Worm (Caenorhabditis elegans): Measurements from ENCODE around the gene ced-5.

The ced-5 gene

DNA sequence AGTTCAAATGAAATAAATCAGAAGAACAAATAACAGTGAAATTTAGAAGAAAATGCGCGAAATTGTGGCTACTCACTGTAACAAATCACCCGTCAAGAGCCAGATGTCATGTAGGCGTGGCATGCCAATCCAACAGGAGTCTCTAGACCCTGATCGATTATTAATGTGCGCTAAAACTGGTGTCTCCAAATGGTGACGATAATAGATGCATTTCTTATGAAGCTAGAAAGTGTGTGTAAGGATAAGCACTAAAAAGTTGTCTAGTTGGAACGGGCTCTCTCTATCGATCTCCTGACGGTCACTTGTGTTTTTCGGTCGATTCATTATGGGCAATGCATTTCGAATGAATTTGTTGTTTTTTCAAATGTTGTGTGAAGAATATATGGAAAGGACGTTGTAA is 22.1 kb upstream of the ced-5 start, which contains the start of gene mec-3:
mec-3 (minus strand) TSS at position 101 of the 400 bp plus-strand sequence.
- TF ChIP-seq ref-1 (GFP tag; conservative IDR thresholded peaks at IDR 0.05), result no peak
- TF ChIP-seq tab-1 (GFP tag; IDR thresholded peaks at IDR 0.05), result no peak
- no peak for TF ChIP-seq klf-2 (GFP tag; conservative IDR thresholded peaks at IDR 0.05)
- no peak for TF ChIP-seq ztf-29 (GFP tag; IDR thresholded peaks at IDR 0.05)
- TF ChIP-seq ztf-23 (GFP tag; IDR thresholded peaks at IDR 0.05), result no peak
- TF ChIP-seq flt-1 (GFP tag; IDR thresholded peaks at IDR 0.05), result no peak
- no peak for TF ChIP-seq cog-1 (tag; optimal IDR thresholded peaks at IDR 0.05)
- TF ChIP-seq med-1 (GFP tag; optimal IDR thresholded peaks at IDR 0.05; ENCODE audit: insufficient read depth), result no peak
- no peak for TF ChIP-seq T22C8.4 (GFP tag; IDR thresholded peaks at IDR 0.05)

DNA sequence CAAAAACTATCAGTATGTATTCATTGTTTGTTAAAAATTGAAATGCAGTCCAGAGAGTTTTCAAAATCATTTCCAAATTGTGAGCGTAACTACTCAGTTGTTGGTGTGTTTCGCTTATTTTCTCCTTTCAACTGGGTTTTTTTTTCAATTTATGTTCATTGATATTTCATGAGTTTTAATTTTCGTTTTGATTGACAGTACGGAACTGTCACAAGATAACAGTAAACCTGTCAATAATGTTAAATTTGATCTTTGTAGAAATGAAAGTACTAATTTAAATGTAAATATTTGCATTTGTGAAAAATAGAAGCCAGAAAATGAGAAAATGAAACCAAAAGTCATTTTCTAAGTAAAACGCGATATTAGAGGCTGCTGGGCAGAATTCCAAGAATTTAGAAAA is 21.3 kb upstream of the ced-5 start:
- no peak for TF ChIP-seq tab-1 (GFP tag; IDR thresholded peaks at IDR 0.05)

DNA sequence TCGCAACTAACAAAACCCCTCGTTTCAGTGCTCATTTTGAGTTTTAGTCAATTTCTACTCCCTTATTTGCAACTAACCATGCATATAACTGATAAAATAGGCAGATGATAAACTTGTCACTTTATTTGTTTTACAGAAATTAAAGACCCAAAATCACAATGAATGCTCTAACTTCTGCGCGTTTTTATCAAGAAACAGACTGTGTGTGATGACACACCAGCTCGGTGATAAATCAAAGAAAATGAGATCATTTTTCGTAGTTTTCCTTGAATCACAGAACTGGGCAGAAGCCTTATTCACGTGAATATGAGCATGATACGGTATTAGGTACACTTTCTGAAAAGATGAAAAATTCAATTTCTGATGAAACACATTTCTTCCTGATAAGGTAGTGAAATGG is 20.8 kb upstream of the ced-5 start:
- no peak for TF ChIP-seq ref-1 (GFP tag; conservative IDR thresholded peaks at IDR 0.05)
- TF ChIP-seq ztf-29 (GFP tag; IDR thresholded peaks at IDR 0.05), result no peak
- TF ChIP-seq T22C8.4 (GFP tag; IDR thresholded peaks at IDR 0.05), result no peak
- TF ChIP-seq flt-1 (GFP tag; IDR thresholded peaks at IDR 0.05), result no peak
- no peak for TF ChIP-seq ztf-23 (GFP tag; IDR thresholded peaks at IDR 0.05)
- TF ChIP-seq tab-1 (GFP tag; IDR thresholded peaks at IDR 0.05), result no peak
- TF ChIP-seq cog-1 (tag; optimal IDR thresholded peaks at IDR 0.05), result no peak
- no peak for TF ChIP-seq med-1 (GFP tag; optimal IDR thresholded peaks at IDR 0.05; ENCODE audit: insufficient read depth)
- no peak for TF ChIP-seq klf-2 (GFP tag; conservative IDR thresholded peaks at IDR 0.05)

DNA sequence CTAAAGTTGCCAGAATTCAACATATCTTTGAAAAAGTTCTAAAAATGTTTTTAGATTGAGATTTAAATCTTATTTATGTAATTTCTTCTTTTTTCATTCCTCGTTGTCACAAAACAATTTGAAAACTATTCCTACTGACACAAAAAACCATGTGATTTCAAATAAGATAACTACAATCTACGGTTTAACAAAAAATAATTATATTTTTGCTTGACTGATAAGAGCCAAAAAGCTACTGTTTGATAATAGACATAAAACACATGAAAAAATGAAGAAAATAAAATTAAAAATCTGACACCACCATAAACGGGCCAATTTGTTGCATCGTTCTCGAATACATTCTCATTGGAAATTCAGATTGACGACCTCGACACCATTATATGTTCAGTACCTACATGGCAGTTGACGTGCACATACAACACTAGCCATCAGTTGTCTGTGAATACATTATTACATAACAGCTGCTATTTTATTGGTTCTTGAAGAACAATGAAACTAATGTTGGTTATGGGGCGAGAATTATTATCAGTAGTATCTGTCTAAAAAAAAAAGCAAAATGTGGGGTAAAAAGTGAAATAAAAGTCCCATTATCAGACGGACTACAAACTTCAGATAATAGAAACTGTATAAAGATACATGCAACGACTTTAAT is 19.8 kb upstream of the ced-5 start, which contains the start of gene ugt-43:
ugt-43 (plus strand) TSS at position 602 of the 652 bp plus-strand sequence.
- no peak for TF ChIP-seq cog-1 (tag; optimal IDR thresholded peaks at IDR 0.05)
- no peak for TF ChIP-seq flt-1 (GFP tag; IDR thresholded peaks at IDR 0.05)

DNA sequence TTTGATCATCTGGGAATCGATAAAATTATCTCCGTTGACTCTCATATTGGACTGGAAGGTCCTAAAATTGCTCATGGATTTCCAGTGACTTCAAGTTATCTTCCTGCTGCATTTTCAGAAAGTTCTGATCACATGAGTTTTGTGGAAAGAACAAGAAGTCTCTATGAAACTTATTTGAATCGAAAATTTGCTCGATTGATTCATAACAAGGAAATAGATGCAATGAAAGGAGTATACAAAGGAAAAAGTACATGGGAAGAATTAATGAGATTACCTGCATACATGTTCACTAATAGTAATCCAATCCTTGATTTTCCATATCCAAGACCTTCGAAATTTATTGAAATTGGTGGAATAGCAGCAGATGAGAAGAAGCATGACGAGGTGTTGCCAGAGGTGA is 18.1 kb upstream of the ced-5 start:
- TF ChIP-seq cog-1 (tag; optimal IDR thresholded peaks at IDR 0.05) (no peak), ztf-23 (GFP tag; IDR thresholded peaks at IDR 0.05) (no peak), T22C8.4 (GFP tag; IDR thresholded peaks at IDR 0.05) (no peak), klf-2 (GFP tag; conservative IDR thresholded peaks at IDR 0.05) (no peak), ref-1 (GFP tag; conservative IDR thresholded peaks at IDR 0.05) (no peak), tab-1 (GFP tag; IDR thresholded peaks at IDR 0.05) (no peak), med-1 (GFP tag; optimal IDR thresholded peaks at IDR 0.05; ENCODE audit: insufficient read depth) (no peak), ztf-29 (GFP tag; IDR thresholded peaks at IDR 0.05) (no peak), flt-1 (GFP tag; IDR thresholded peaks at IDR 0.05) (no peak)

DNA sequence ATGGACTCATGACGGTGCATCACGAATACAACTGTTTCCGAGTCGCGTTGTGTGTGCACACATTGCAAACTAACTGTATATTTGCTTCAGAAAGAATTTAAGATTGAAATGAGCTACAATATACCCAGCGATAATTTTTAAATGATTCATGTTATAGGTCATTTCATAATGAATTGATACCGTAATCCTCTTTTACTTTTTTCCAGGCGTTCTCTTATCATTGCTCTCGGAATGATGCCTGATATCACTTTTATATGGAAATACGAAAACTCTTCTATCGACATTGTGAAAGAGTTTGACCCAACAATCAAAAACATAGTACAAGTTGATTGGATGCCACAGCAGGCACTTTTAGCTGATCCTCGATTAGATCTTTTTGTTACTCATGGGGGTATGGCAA is 17.5 kb upstream of the ced-5 start:
- TF ChIP-seq ztf-23 (GFP tag; IDR thresholded peaks at IDR 0.05) (no peak), T22C8.4 (GFP tag; IDR thresholded peaks at IDR 0.05) (no peak), tab-1 (GFP tag; IDR thresholded peaks at IDR 0.05) (no peak), ztf-29 (GFP tag; IDR thresholded peaks at IDR 0.05) (no peak), klf-2 (GFP tag; conservative IDR thresholded peaks at IDR 0.05) (no peak)

DNA sequence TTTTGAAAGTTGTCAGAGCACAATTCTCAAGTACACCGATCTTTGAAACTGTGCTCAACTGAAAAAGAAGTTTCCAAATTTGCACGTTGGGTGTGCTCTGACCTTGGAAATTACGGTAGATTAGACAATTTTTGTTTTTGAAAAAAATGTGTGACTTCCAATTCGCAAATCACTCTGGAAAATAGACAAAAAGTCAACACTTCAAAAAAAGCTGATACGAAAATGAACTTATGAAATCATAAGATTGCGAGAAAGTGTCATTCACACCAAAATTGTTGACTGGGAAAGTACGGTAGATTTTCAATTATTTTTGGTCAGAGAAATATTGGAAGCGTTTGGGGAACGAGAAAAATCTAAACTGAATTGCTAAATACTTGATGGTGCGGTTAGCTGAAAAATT is 16.6 kb upstream of the ced-5 start:
- TF ChIP-seq cog-1 (tag; optimal IDR thresholded peaks at IDR 0.05), result no peak
- no peak for TF ChIP-seq ztf-29 (GFP tag; IDR thresholded peaks at IDR 0.05)
- no peak for TF ChIP-seq T22C8.4 (GFP tag; IDR thresholded peaks at IDR 0.05)
- no peak for TF ChIP-seq tab-1 (GFP tag; IDR thresholded peaks at IDR 0.05)
- no peak for TF ChIP-seq flt-1 (GFP tag; IDR thresholded peaks at IDR 0.05)
- no peak for TF ChIP-seq ztf-23 (GFP tag; IDR thresholded peaks at IDR 0.05)
- no peak for TF ChIP-seq klf-2 (GFP tag; conservative IDR thresholded peaks at IDR 0.05)
- TF ChIP-seq med-1 (GFP tag; optimal IDR thresholded peaks at IDR 0.05; ENCODE audit: insufficient read depth), result no peak
- TF ChIP-seq ref-1 (GFP tag; conservative IDR thresholded peaks at IDR 0.05), result no peak

DNA sequence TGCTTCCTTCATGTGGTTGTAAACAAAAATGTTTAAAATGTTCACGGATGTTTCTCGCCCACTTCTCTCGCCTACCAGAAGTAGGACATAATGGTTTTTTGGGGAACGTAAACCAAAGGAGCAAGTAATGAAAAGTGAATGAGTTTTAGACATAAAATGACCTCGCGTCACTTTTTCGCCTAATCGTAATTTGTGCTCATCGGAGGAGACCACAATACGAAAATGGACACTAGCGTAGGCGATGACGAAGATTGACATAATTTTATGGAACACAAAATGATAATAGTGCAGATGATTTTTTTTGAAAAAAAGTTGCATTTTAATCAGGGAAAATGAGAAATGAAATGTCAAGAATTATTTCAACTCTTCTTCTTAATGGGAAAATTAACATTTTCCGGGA is 15.2 kb upstream of the ced-5 start:
- TF ChIP-seq ref-1 (GFP tag; conservative IDR thresholded peaks at IDR 0.05) (no peak), tab-1 (GFP tag; IDR thresholded peaks at IDR 0.05) (no peak), med-1 (GFP tag; optimal IDR thresholded peaks at IDR 0.05; ENCODE audit: insufficient read depth) (no peak), cog-1 (tag; optimal IDR thresholded peaks at IDR 0.05) (no peak), flt-1 (GFP tag; IDR thresholded peaks at IDR 0.05) (no peak), ztf-23 (GFP tag; IDR thresholded peaks at IDR 0.05) (no peak), klf-2 (GFP tag; conservative IDR thresholded peaks at IDR 0.05) (no peak), T22C8.4 (GFP tag; IDR thresholded peaks at IDR 0.05) (no peak), ztf-29 (GFP tag; IDR thresholded peaks at IDR 0.05) (no peak)

DNA sequence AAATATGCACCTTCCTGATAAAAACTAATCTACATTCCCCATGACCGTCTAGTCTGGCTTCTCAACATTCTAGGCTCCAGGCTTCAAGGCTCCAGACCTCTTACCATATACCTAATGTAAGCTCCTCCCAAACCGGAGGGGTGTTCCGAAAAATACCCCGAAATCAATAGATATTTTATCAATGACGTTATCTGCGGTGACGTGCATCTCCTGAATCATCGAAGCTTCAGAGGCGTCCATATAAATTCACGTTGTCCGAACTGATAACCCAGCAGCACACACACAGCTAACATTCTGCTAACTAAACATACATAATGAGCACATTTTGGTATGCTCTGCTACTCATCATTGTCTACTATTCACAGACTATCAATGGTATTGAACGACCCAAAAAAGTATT is 14.4 kb upstream of the ced-5 start, which contains the start of gene ugt-44:
ugt-44 (plus strand) TSS at position 248 of the 400 bp plus-strand sequence.
- no peak for TF ChIP-seq T22C8.4 (GFP tag; IDR thresholded peaks at IDR 0.05)
- no peak for TF ChIP-seq klf-2 (GFP tag; conservative IDR thresholded peaks at IDR 0.05)
- TF ChIP-seq tab-1 (GFP tag; IDR thresholded peaks at IDR 0.05), result no peak
- TF ChIP-seq ref-1 (GFP tag; conservative IDR thresholded peaks at IDR 0.05), result no peak
- TF ChIP-seq flt-1 (GFP tag; IDR thresholded peaks at IDR 0.05), result no peak
- TF ChIP-seq ztf-29 (GFP tag; IDR thresholded peaks at IDR 0.05), result no peak
- TF ChIP-seq med-1 (GFP tag; optimal IDR thresholded peaks at IDR 0.05; ENCODE audit: insufficient read depth), result no peak
- no peak for TF ChIP-seq ztf-23 (GFP tag; IDR thresholded peaks at IDR 0.05)
- TF ChIP-seq cog-1 (tag; optimal IDR thresholded peaks at IDR 0.05), result no peak

DNA sequence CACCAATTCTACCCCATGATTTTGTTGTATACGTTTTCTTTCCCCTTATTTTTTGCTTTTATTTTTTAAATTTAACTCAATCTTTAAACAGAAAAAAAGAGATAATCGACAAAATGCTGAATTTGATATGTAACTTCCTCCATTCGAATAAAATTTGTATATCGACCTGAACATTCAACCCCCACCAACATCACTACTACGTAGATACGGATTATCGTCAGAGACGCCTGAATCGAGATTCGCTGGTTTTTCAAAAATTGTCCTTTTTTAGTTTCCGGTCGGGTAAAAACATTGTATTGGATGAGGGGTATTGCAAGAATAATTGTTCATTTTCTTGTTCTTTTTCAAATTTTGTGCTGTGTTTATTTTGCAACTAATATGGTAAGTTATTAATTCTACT is 11.4 kb upstream of the ced-5 start, which contains the start of gene bgnt-1.1:
bgnt-1.1 (plus strand) TSS at position 301 of the 400 bp plus-strand sequence.
- no peak for TF ChIP-seq tab-1 (GFP tag; IDR thresholded peaks at IDR 0.05)
- no peak for TF ChIP-seq ref-1 (GFP tag; conservative IDR thresholded peaks at IDR 0.05)
